Worm (Caenorhabditis elegans) whole organism, young adult: ENCODE results near the gene metl-6.

ENCODE experiments used
- C06A6.2 ChIP-seq: fragments of 200-800 bp; sonication (Bioruptor generic); conservative IDR thresholded peaks from 2 replicates; pipeline ENCODE4 v1.3.6; 2022; ENCODE audit warnings: missing genetic modification characterization, missing compliant biosample characterization
- F33H1.4 ChIP-seq: fragments of 200-800 bp; sonication (Bioruptor generic); IDR thresholded peaks from 2 replicates; pipeline ENCODE4 v1.3.6; 2022; ENCODE audit warnings: missing genetic modification reagents, missing genetic modification characterization, missing compliant biosample characterization
- Y53G8AR.9 ChIP-seq: fragments of 200-800 bp; sonication (Bioruptor generic); conservative IDR thresholded peaks from 2 replicates; pipeline ENCODE4 v1.3.6; 2022; ENCODE audit warnings: missing genetic modification reagents, missing genetic modification characterization, missing compliant biosample characterization
- Y95B8A.8 ChIP-seq: fragments of 200-800 bp; sonication (Bioruptor generic); IDR thresholded peaks from 2 replicates; pipeline ENCODE4 v1.3.6; 2022; ENCODE audit warnings: missing genetic modification reagents, missing genetic modification characterization, missing compliant biosample characterization
- ZK185.1 ChIP-seq: sonication (generic microtip); optimal IDR thresholded peaks from 2 replicates; lab custom pipeline; 2016; ENCODE audit warnings: mild to moderate bottlenecking, missing genetic modification characterization, missing compliant biosample characterization; ENCODE audit not compliant: poor library complexity, severe bottlenecking
- bed-2 ChIP-seq: fragments of 200-800 bp; sonication (Bioruptor generic); IDR thresholded peaks from 2 replicates; pipeline ENCODE4 v1.3.6; 2022; ENCODE audit warnings: missing genetic modification reagents, missing genetic modification characterization, missing compliant biosample characterization
- ccch-3 ChIP-seq: fragments of 200-800 bp; sonication (Bioruptor generic); optimal IDR thresholded peaks from 2 replicates; lab custom pipeline; 2018; ENCODE audit warnings: mild to moderate bottlenecking, missing genetic modification characterization, missing compliant biosample characterization
- cebp-1 ChIP-seq, 2 experiments: fragments of 200-800 bp in 1 of 2; sonication (Bioruptor generic) in 1 of 2; sonication (generic microtip) in 1 of 2; IDR thresholded peaks in 1 of 2; optimal IDR thresholded peaks in 1 of 2; 2 replicates each; pipeline versions ENCODE4 v1.3.6 to Lab custom; 2017 to 2022; ENCODE audit warnings: missing compliant biosample characterization in 2 of 2, missing genetic modification characterization in 2 of 2, mild to moderate bottlenecking in 1 of 2, missing genetic modification reagents in 1 of 2, moderate library complexity in 1 of 2
- cebp-2 ChIP-seq: fragments of 200-800 bp; sonication (Bioruptor generic); IDR thresholded peaks from 2 replicates; pipeline ENCODE4 v1.3.6; 2022; ENCODE audit warnings: missing genetic modification characterization, missing compliant biosample characterization
- ceh-40 ChIP-seq: fragments of 200-800 bp; sonication (Bioruptor generic); IDR thresholded peaks from 2 replicates; pipeline ENCODE4 v1.3.6; 2022; ENCODE audit warnings: missing genetic modification characterization, missing compliant biosample characterization
- ceh-58 ChIP-seq: fragments of 200-800 bp; sonication (Bioruptor generic); IDR thresholded peaks from 2 replicates; pipeline ENCODE4 v1.3.6; 2022; ENCODE audit warnings: missing genetic modification characterization, missing compliant biosample characterization
- egl-18 ChIP-seq: fragments of 200-800 bp; sonication (Bioruptor generic); IDR thresholded peaks from 2 replicates; pipeline ENCODE4 v1.3.6; 2022; ENCODE audit warnings: missing genetic modification reagents, missing genetic modification characterization, missing compliant biosample characterization
- egl-44 ChIP-seq: fragments of 200-800 bp; sonication (Bioruptor generic); IDR thresholded peaks from 2 replicates; pipeline ENCODE4 v1.3.6; 2022; ENCODE audit warnings: missing genetic modification reagents, missing genetic modification characterization, missing compliant biosample characterization
- ekl-4 ChIP-seq: fragments of 200-800 bp; sonication (Bioruptor generic); IDR thresholded peaks from 2 replicates; pipeline ENCODE4 v1.3.6; 2022; ENCODE audit warnings: missing genetic modification reagents, missing genetic modification characterization, missing compliant biosample characterization
- fkh-3 ChIP-seq: sonication (generic microtip); optimal IDR thresholded peaks from 2 replicates; lab custom pipeline; 2016; ENCODE audit warnings: mild to moderate bottlenecking, missing genetic modification characterization, missing compliant biosample characterization
- him-1 ChIP-seq: sonication (generic microtip); optimal IDR thresholded peaks from 2 replicates; lab custom pipeline; 2016; ENCODE audit warnings: missing genotype, missing genetic modification reagents, missing genetic modification characterization, missing compliant biosample characterization
- hmg-1.2 ChIP-seq: fragments of 200-800 bp; sonication (Bioruptor generic); IDR thresholded peaks from 2 replicates; pipeline ENCODE4 v1.3.6; 2022; ENCODE audit warnings: missing genetic modification reagents, missing genetic modification characterization, missing compliant biosample characterization
- lin-40 ChIP-seq: sonication (generic microtip); optimal IDR thresholded peaks from 2 replicates; lab custom pipeline; 2016; ENCODE audit warnings: missing genetic modification characterization, mild to moderate bottlenecking, missing compliant biosample characterization, missing genotype, missing genetic modification reagents
- lsy-27 ChIP-seq: sonication (generic microtip); optimal IDR thresholded peaks from 2 replicates; lab custom pipeline; 2017; ENCODE audit warnings: missing genetic modification characterization, mild to moderate bottlenecking, missing compliant biosample characterization, antibody characterized with exemption, missing genotype, borderline replicate concordance; ENCODE audit not compliant: insufficient read depth
- madf-10 ChIP-seq: sonication (generic microtip); optimal IDR thresholded peaks from 2 replicates; lab custom pipeline; 2016; ENCODE audit warnings: mild to moderate bottlenecking, missing genetic modification characterization, missing compliant biosample characterization
- madf-8 ChIP-seq: fragments of 200-800 bp; sonication (Bioruptor generic); conservative IDR thresholded peaks from 2 replicates; pipeline ENCODE4 v1.3.6; 2022; ENCODE audit warnings: missing genetic modification reagents, missing genetic modification characterization, missing compliant biosample characterization
- nfya-2 ChIP-seq: fragments of 200-800 bp; sonication (Bioruptor generic); IDR thresholded peaks from 2 replicates; pipeline ENCODE4 v1.3.6; 2022; ENCODE audit warnings: missing genetic modification reagents, missing genetic modification characterization, missing compliant biosample characterization
- nfyb-1 ChIP-seq: fragments of 200-800 bp; sonication (Bioruptor generic); IDR thresholded peaks from 2 replicates; pipeline ENCODE4 v1.3.6; 2022; ENCODE audit warnings: missing genetic modification reagents, missing genetic modification characterization, missing compliant biosample characterization
- nhr-80 ChIP-seq: sonication (generic microtip); optimal IDR thresholded peaks from 2 replicates; lab custom pipeline; 2016; ENCODE audit warnings: missing genetic modification characterization, missing compliant biosample characterization
- nhr-90 ChIP-seq: sonication (generic microtip); optimal IDR thresholded peaks from 2 replicates; lab custom pipeline; 2016; ENCODE audit warnings: missing genotype, mild to moderate bottlenecking, missing genetic modification characterization, missing compliant biosample characterization
- pha-4 ChIP-seq: fragments of 150-350 bp; sonication (generic microtip); optimal IDR thresholded peaks from 2 replicates; lab custom pipeline; 2014; ENCODE audit warnings: missing biosample characterization, missing genetic modification reagents, missing genetic modification characterization
- sea-2 ChIP-seq: fragments of 200-800 bp; sonication (Bioruptor generic); IDR thresholded peaks from 2 replicates; pipeline ENCODE4 v1.3.6; 2022; ENCODE audit warnings: missing genetic modification characterization, missing compliant biosample characterization
- snpc-1.1 ChIP-seq: sonication (generic microtip); optimal IDR thresholded peaks from 2 replicates; lab custom pipeline; 2017; ENCODE audit warnings: missing genetic modification characterization, mild to moderate bottlenecking, missing compliant biosample characterization, antibody characterized with exemption, moderate library complexity, missing genotype, missing genetic modification reagents; ENCODE audit not compliant: insufficient read depth
- snpc-3.4 ChIP-seq: sonication (generic microtip); optimal IDR thresholded peaks from 2 replicates; lab custom pipeline; 2017; ENCODE audit warnings: missing genetic modification characterization, mild to moderate bottlenecking, missing compliant biosample characterization, antibody characterized with exemption, moderate library complexity, missing genotype, missing genetic modification reagents
- snpc-4 ChIP-seq, 5 experiments: fragments of 150-350 bp in 1 of 5; sonication (generic microtip) in 4 of 5; optimal IDR thresholded peaks; 2 replicates each; lab custom pipeline; 2014 to 2018; ENCODE audit warnings: missing genetic modification characterization in 5 of 5, missing biosample characterization in 3 of 5, antibody characterized with exemption in 2 of 5, mild to moderate bottlenecking in 2 of 5, missing compliant biosample characterization in 2 of 5, missing genotype in 2 of 5, moderate library complexity in 2 of 5, missing genetic modification reagents in 1 of 5
- somi-1 ChIP-seq: fragments of 200-800 bp; sonication (Bioruptor generic); optimal IDR thresholded peaks from 2 replicates; lab custom pipeline; 2018; ENCODE audit warnings: mild to moderate bottlenecking, missing genetic modification characterization, missing compliant biosample characterization
- tlf-1 ChIP-seq: fragments of 200-800 bp; sonication (Bioruptor generic); optimal IDR thresholded peaks from 2 replicates; lab custom pipeline; 2018; ENCODE audit warnings: mild to moderate bottlenecking, missing genetic modification characterization, missing compliant biosample characterization
- xnd-1 ChIP-seq: sonication (generic microtip); optimal IDR thresholded peaks from 2 replicates; lab custom pipeline; 2016; ENCODE audit warnings: missing genotype, missing genetic modification reagents, missing genetic modification characterization, missing compliant biosample characterization
- ztf-3 ChIP-seq: fragments of 200-800 bp; sonication (Bioruptor generic); optimal IDR thresholded peaks from 2 replicates; lab custom pipeline; 2018; ENCODE audit warnings: mild to moderate bottlenecking, missing genetic modification characterization, missing compliant biosample characterization
- ztf-6 ChIP-seq: fragments of 200-800 bp; sonication (Bioruptor generic); IDR thresholded peaks from 2 replicates; pipeline ENCODE4 v1.3.6; 2022; ENCODE audit warnings: missing genetic modification reagents, missing genetic modification characterization, missing compliant biosample characterization

The metl-6 gene

ce11 chrIII:3887586-3887985 is 33.9 kb downstream of the metl-6 start (continued):
- TF ChIP-seq madf-8 (GFP tag; lab: Robert Waterston, UW) (no peak), Y53G8AR.9 (GFP tag; lab: Robert Waterston, UW) (no peak), ztf-6 (GFP tag; lab: Robert Waterston, UW) (no peak), nfya-2 (GFP tag; lab: Robert Waterston, UW) (no peak), snpc-3.4 (tag; lab: Kevin White, UChicago) (no peak), fkh-3 (tag; lab: Kevin White, UChicago) (no peak), sea-2 (GFP tag; lab: Robert Waterston, UW) (no peak), nhr-80 (tag; lab: Kevin White, UChicago) (peak; percentile 91), nhr-90 (tag; lab: Kevin White, UChicago) (no peak), ceh-58 (GFP tag; lab: Robert Waterston, UW) (no peak), hmg-1.2 (GFP tag; lab: Robert Waterston, UW) (peak; percentile 24; the same call in 1 of the 2 replicates), tlf-1 (GFP tag; lab: Kevin White, UChicago) (no peak), him-1 (no peak), cebp-1 (GFP tag; IDR thresholded peaks at IDR 0.05; lab: Robert Waterston, UW) (no peak), cebp-1 (tag; optimal IDR thresholded peaks at IDR 0.05; lab: Kevin White, UChicago) (peak; percentile 48)

ce11 chrIII:3883146-3883545 is 38.4 kb downstream of the metl-6 start:
- TF ChIP-seq hmg-1.2 (GFP tag; lab: Robert Waterston, UW) (0 out of 2 replicates have a peak, but pooled peaks have one; percentile 12), ztf-6 (GFP tag; lab: Robert Waterston, UW) (no peak)

DNA sequence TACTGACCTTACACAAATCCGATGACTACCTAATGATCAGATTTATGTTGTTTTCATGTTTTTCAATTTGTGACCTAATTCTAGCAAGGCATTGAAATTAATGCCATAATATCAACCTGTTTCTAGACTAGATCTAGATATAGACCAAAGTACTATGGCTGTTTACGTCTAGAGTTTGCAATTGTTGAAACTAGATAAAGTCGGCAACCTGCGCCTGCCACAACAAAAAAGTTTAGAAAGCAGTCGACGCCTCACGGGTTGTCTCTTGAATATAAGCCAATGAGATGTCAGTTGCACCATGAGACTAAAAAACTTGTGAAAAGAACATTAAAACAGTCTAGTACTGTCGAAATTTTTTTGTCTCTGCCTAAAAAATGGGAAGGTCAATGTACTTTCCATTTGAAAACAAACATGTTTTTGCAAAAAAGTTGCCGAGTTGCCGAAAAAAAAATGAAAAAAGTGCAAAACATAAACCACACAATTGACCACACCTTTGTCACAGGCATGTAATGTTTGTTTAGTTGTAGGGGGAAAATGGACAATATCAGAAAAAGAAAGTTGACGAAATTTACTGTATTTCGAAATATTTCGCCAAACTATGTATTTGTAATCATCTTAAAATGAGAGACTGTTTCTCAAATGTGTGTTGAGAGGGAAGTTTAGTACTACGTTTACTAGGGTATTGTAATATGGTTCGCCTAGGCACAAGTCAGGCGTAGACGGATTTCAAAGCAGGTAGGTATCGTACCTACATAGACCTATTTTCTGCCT is 42.3 kb downstream of the metl-6 start:
- no peak for TF ChIP-seq ekl-4 (GFP tag; lab: Robert Waterston, UW)
- no peak for TF ChIP-seq cebp-1 (GFP tag; IDR thresholded peaks at IDR 0.05; lab: Robert Waterston, UW)
- TF ChIP-seq cebp-1 (tag; optimal IDR thresholded peaks at IDR 0.05; lab: Kevin White, UChicago) = peak; percentile 75
- TF ChIP-seq F33H1.4 (GFP tag; lab: Robert Waterston, UW) = no peak
- no peak for TF ChIP-seq snpc-4 (GFP tag; optimal IDR thresholded peaks at IDR 0.05; lab: Kevin White, UChicago)
- TF ChIP-seq snpc-4 (tag; optimal IDR thresholded peaks at IDR 0.05; lab: Kevin White, UChicago) = peak in 2 of 4 experiments; percentile 20 to 40

DNA sequence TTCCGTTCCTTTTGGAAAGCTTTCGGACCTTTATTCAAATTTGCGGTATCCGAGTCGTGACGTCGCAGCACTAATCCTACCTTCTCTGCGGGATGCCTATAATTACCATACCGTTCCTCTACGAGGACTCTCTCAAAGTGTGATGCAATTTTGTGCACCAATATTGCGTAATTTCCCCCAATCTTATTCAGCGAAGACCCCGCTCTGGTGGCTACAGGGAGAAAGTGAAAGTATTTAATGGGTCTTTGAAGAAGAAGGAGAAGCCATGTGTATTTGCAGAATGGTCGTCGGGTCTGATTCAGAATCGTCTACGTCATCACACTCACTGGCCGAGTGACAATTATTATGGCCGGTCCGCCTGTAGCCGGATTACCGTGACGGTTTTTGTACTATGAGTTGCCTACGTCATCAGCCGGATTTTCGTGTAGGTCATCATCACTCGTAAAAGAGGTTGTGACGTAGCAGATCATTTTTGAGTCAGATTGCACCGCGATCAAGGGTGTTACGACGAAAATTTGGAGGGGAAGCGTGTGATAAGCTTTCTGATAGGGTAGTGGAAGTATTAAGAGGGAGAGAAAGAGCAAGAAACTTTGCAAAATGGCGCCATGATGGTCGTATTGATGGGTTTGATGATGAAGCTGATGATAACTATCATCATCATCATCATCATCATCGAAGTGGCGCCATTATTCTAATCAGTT is 45.2 kb downstream of the metl-6 start:
- TF ChIP-seq cebp-2 (GFP tag; lab: Robert Waterston, UW) = 0 out of 2 replicates have a peak, but pooled peaks have one; percentile 34
- TF ChIP-seq xnd-1 (tag; lab: Kevin White, UChicago) = no peak
- peak; percentile 9 for TF ChIP-seq nhr-80 (tag; lab: Kevin White, UChicago)

DNA sequence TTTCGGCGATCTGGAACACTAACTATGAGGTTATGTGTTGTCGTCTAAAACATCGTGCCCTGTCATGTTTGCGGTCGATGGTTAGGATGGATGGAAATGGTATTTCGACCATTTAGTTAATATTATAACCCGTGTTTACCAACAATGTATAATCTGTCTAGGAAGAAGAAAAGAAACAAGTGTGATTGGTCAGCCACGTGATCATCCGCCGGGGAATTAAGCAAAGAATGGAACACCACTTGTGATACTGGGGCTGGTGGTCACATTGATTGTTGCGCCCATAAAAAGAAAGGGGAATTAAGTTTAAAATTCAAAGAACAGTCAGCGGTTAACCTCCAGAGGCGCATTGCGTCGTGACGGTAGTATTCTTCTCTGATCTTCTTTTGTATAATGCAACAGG is 45.9 kb downstream of the metl-6 start:
- peak; percentile 18; the same call in 1 of the 2 replicates for TF ChIP-seq cebp-1 (GFP tag; IDR thresholded peaks at IDR 0.05; lab: Robert Waterston, UW)
- TF ChIP-seq cebp-1 (tag; optimal IDR thresholded peaks at IDR 0.05; lab: Kevin White, UChicago) = peak; percentile 60
- no peak for TF ChIP-seq madf-10 (tag; lab: Kevin White, UChicago)
- no peak for TF ChIP-seq ceh-40 (GFP tag; lab: Robert Waterston, UW)
- no peak for TF ChIP-seq Y95B8A.8 (GFP tag; lab: Robert Waterston, UW)
- no peak for TF ChIP-seq snpc-1.1
- peak; percentile 32 for TF ChIP-seq pha-4 (tag; lab: Kevin White, UChicago)
- no peak for TF ChIP-seq ztf-3
- no peak for TF ChIP-seq egl-18 (GFP tag; lab: Robert Waterston, UW)
- peak; percentile 48; the same call in 1 of the 2 replicates for TF ChIP-seq nfyb-1 (GFP tag; lab: Robert Waterston, UW)
- no peak for TF ChIP-seq C06A6.2 (GFP tag; lab: Robert Waterston, UW)
- TF ChIP-seq somi-1 (GFP tag; lab: Kevin White, UChicago) = no peak
- TF ChIP-seq ZK185.1 (tag; lab: Kevin White, UChicago) = peak; percentile 6
- no peak for TF ChIP-seq ccch-3
- TF ChIP-seq lin-40 (tag; lab: Kevin White, UChicago) = peak; percentile 22
- TF ChIP-seq egl-44 (GFP tag; lab: Robert Waterston, UW) = 0 out of 2 replicates have a peak, but pooled peaks have one; percentile 53
- no peak for TF ChIP-seq lsy-27 (tag; lab: Kevin White, UChicago)
- TF ChIP-seq bed-2 (GFP tag; lab: Robert Waterston, UW) = no peak
- TF ChIP-seq nhr-80 (tag; lab: Kevin White, UChicago) = peak; percentile 9
- TF ChIP-seq Y53G8AR.9 (GFP tag; lab: Robert Waterston, UW) = no peak
- no peak for TF ChIP-seq ceh-58 (GFP tag; lab: Robert Waterston, UW)
